Fruit fly (Drosophila melanogaster) whole organism, embryonic: ENCODE measurements around the gene CG13031.

Experiments
- Abd-B ChIP-seq: fragments of 200-800 bp; sonication (Bioruptor generic); optimal IDR thresholded peaks from 2 replicates; lab custom pipeline; 2018; ENCODE audit warnings: missing biosample characterization, mild to moderate bottlenecking, missing genetic modification characterization, moderate library complexity
- Atf6 ChIP-seq: fragments of 200-800 bp; sonication (Bioruptor generic); IDR thresholded peaks from 2 replicates; pipeline ENCODE4 v1.3.6; 2022; ENCODE audit warnings: missing biosample characterization, missing genetic modification characterization
- CG10321 ChIP-seq: fragments of 200-800 bp; sonication (Bioruptor generic); IDR thresholded peaks from 2 replicates; pipeline ENCODE4 v1.3.6; 2022; ENCODE audit warnings: missing biosample characterization, missing genetic modification characterization
- CG11398 ChIP-seq: fragments of 200-800 bp; sonication (Bioruptor generic); optimal IDR thresholded peaks from 2 replicates; lab custom pipeline; 2016; ENCODE audit warnings: missing biosample characterization, missing genetic modification characterization
- CG11696 ChIP-seq: fragments of 200-800 bp; sonication (Bioruptor generic); IDR thresholded peaks from 2 replicates; pipeline ENCODE4 v1.3.6; 2022; ENCODE audit warnings: missing biosample characterization, missing genetic modification characterization
- CG13894 ChIP-seq: fragments of 200-800 bp; sonication (Bioruptor generic); optimal IDR thresholded peaks from 3 replicates; lab custom pipeline; 2018; ENCODE audit warnings: missing biosample characterization, mild to moderate bottlenecking, missing genetic modification characterization, moderate library complexity
- CG15011 ChIP-seq: fragments of 200-800 bp; sonication (Bioruptor generic); optimal IDR thresholded peaks from 3 replicates; lab custom pipeline; 2018; ENCODE audit warnings: missing biosample characterization, mild to moderate bottlenecking, missing genetic modification characterization
- CG1647 ChIP-seq: fragments of 200-800 bp; sonication (Bioruptor generic); optimal IDR thresholded peaks from 3 replicates; lab custom pipeline; 2016; ENCODE audit warnings: missing biosample characterization, missing genetic modification characterization
- CG16863 ChIP-seq: fragments of 200-800 bp; sonication (Bioruptor generic); optimal IDR thresholded peaks from 3 replicates; lab custom pipeline; 2016; ENCODE audit warnings: missing biosample characterization, missing genetic modification characterization
- CG1832 ChIP-seq: fragments of 200-800 bp; sonication (Bioruptor generic); optimal IDR thresholded peaks from 2 replicates; lab custom pipeline; 2017; ENCODE audit warnings: missing biosample characterization, mild to moderate bottlenecking, missing genetic modification characterization, inconsistent platforms
- CG2712 ChIP-seq: fragments of 200-800 bp; optimal IDR thresholded peaks from 3 replicates; lab custom pipeline; 2019; ENCODE audit warnings: missing biosample characterization, mild to moderate bottlenecking, missing genetic modification characterization, moderate library complexity
- CG34422 ChIP-seq: fragments of 200-800 bp; sonication (Bioruptor generic); IDR thresholded peaks from 3 replicates; pipeline ENCODE4 v1.3.6; 2022; ENCODE audit warnings: missing biosample characterization, missing genetic modification characterization
- CG4360 ChIP-seq: fragments of 200-800 bp; sonication (Bioruptor generic); IDR thresholded peaks from 2 replicates; pipeline ENCODE4 v1.3.6; 2022; ENCODE audit warnings: missing biosample characterization, missing genetic modification characterization
- CG6791 ChIP-seq: fragments of 200-800 bp; sonication (Bioruptor generic); IDR thresholded peaks from 3 replicates; pipeline ENCODE4 v1.3.6; 2022; ENCODE audit warnings: missing biosample characterization, missing genetic modification characterization; ENCODE audit not compliant: partially characterized antibody
- CG6813 ChIP-seq: fragments of 200-800 bp; sonication (Bioruptor generic); optimal IDR thresholded peaks from 2 replicates; lab custom pipeline; 2017; ENCODE audit warnings: missing biosample characterization, missing genetic modification characterization, mild to moderate bottlenecking, moderate library complexity, missing genetic modification reagents
- CG8290 ChIP-seq, 3 experiments: fragments of 200-800 bp; sonication (Bioruptor generic); optimal IDR thresholded peaks; 2 replicates each; lab custom pipeline; 2016 to 2019; ENCODE audit warnings: missing biosample characterization in 3 of 3, missing genetic modification characterization in 3 of 3, mild to moderate bottlenecking in 2 of 3, moderate library complexity in 1 of 3
- CG8478 ChIP-seq: fragments of >200 bp; optimal IDR thresholded peaks from 2 replicates; lab custom pipeline; 2018
- CG9215 ChIP-seq: fragments of 200-800 bp; sonication (Bioruptor generic); IDR thresholded peaks from 2 replicates; pipeline ENCODE4 v1.3.6; 2022; ENCODE audit warnings: missing biosample characterization, missing genetic modification characterization
- CG9932 ChIP-seq: fragments of 200-800 bp; sonication (Bioruptor generic); IDR thresholded peaks from 2 replicates; pipeline ENCODE4 v1.3.6; 2022; ENCODE audit warnings: missing biosample characterization, missing genetic modification characterization
- Deaf1 ChIP-seq: fragments of 200-800 bp; optimal IDR thresholded peaks from 3 replicates; lab custom pipeline; 2019; ENCODE audit warnings: missing biosample characterization, mild to moderate bottlenecking, missing genetic modification characterization, moderate library complexity
- Dfd ChIP-seq, 2 experiments: fragments of >200 bp; optimal IDR thresholded peaks; 2 replicates each; lab custom pipeline; 2017; ENCODE audit warnings: missing biosample characterization in 2 of 2, missing genetic modification characterization in 2 of 2
- Dip3 ChIP-seq: fragments of 200-800 bp; sonication (Bioruptor generic); optimal IDR thresholded peaks from 3 replicates; lab custom pipeline; 2016; ENCODE audit warnings: missing biosample characterization, missing genetic modification characterization
- Dp ChIP-seq: fragments of 200-800 bp; sonication (Bioruptor generic); optimal IDR thresholded peaks from 2 replicates; lab custom pipeline; 2018; ENCODE audit warnings: missing biosample characterization, mild to moderate bottlenecking, missing genetic modification characterization, moderate library complexity
- Ets65A ChIP-seq: fragments of 200-800 bp; sonication (Bioruptor generic); peaks from one replicate; lab custom pipeline; 2016; ENCODE audit warnings: missing biosample characterization, missing genetic modification characterization
- MBD-R2 ChIP-seq: fragments of 200-800 bp; sonication (Bioruptor generic); IDR thresholded peaks from 2 replicates; pipeline ENCODE4 v1.3.6; 2022; ENCODE audit warnings: missing biosample characterization, missing genetic modification characterization
- MESR4 ChIP-seq: fragments of 200-800 bp; sonication (Bioruptor generic); optimal IDR thresholded peaks from 2 replicates; lab custom pipeline; 2018; ENCODE audit warnings: missing biosample characterization, mild to moderate bottlenecking, missing genetic modification characterization, moderate library complexity
- MTF-1 ChIP-seq: fragments of 200-800 bp; sonication (Bioruptor generic); optimal IDR thresholded peaks from 2 replicates; lab custom pipeline; 2018; ENCODE audit warnings: missing biosample characterization, mild to moderate bottlenecking, missing genetic modification characterization, borderline replicate concordance
- Mrtf ChIP-seq: fragments of 200-800 bp; sonication (Bioruptor generic); IDR thresholded peaks from 3 replicates; pipeline ENCODE4 v1.3.6; 2022; ENCODE audit warnings: missing biosample characterization, missing genetic modification characterization
- NC2α ChIP-seq: fragments of 200-800 bp; sonication (Bioruptor generic); optimal IDR thresholded peaks from 2 replicates; lab custom pipeline; 2016; ENCODE audit warnings: missing biosample characterization, missing genetic modification characterization
- Ptx1 ChIP-seq: fragments of 200-800 bp; sonication (Bioruptor generic); IDR thresholded peaks from 2 replicates; pipeline ENCODE4 v1.3.6; 2022; ENCODE audit warnings: missing biosample characterization, missing genetic modification characterization
- bowl ChIP-seq: fragments of 200-800 bp; sonication (Bioruptor generic); IDR thresholded peaks from 2 replicates; pipeline ENCODE4 v1.3.6; 2022; ENCODE audit warnings: missing biosample characterization, missing genetic modification characterization
- bsh ChIP-seq, 2 experiments: fragments of 200-800 bp; sonication (Bioruptor generic); optimal IDR thresholded peaks; 2 replicates each; lab custom pipeline; 2017 to 2018; ENCODE audit warnings: mild to moderate bottlenecking in 2 of 2, missing biosample characterization in 2 of 2, missing genetic modification characterization in 2 of 2, moderate library complexity in 1 of 2
- cad ChIP-seq: fragments of >200 bp; optimal IDR thresholded peaks from 2 replicates; lab custom pipeline; 2017; ENCODE audit warnings: missing biosample characterization, missing genetic modification characterization
- cg ChIP-seq: fragments of 200-800 bp; sonication (Bioruptor generic); optimal IDR thresholded peaks from 3 replicates; lab custom pipeline; 2019; ENCODE audit warnings: missing biosample characterization, mild to moderate bottlenecking, missing genetic modification characterization, moderate library complexity
- chn ChIP-seq: fragments of 200-800 bp; sonication (Bioruptor generic); optimal IDR thresholded peaks from 2 replicates; lab custom pipeline; 2016; ENCODE audit warnings: missing biosample characterization, missing genetic modification characterization
- dysf ChIP-seq: fragments of 200-800 bp; sonication (Bioruptor generic); IDR thresholded peaks from 3 replicates; pipeline ENCODE4 v1.3.6; 2022; ENCODE audit warnings: missing biosample characterization, missing genetic modification characterization
- hkb ChIP-seq, 2 experiments: fragments of 200-800 bp in 1 of 2; fragments of >200 bp in 1 of 2; sonication (Bioruptor generic) in 1 of 2; IDR thresholded peaks in 1 of 2; optimal IDR thresholded peaks in 1 of 2; 2 replicates each; pipeline versions ENCODE4 v1.3.6 to Lab custom; 2017 to 2022; ENCODE audit warnings: missing biosample characterization in 1 of 2, missing genetic modification characterization in 1 of 2
- jigr1 ChIP-seq: fragments of 200-800 bp; sonication (Bioruptor generic); IDR thresholded peaks from 3 replicates; pipeline ENCODE4 v1.3.6; 2022; ENCODE audit warnings: missing biosample characterization, missing genetic modification characterization
- kni ChIP-seq: fragments of 200-800 bp; sonication (Bioruptor generic); optimal IDR thresholded peaks from 3 replicates; lab custom pipeline; 2017; ENCODE audit warnings: mild to moderate bottlenecking, missing biosample characterization, missing genetic modification reagents, missing genetic modification characterization
- knrl ChIP-seq: fragments of 200-800 bp; sonication (Bioruptor generic); IDR thresholded peaks from 3 replicates; pipeline ENCODE4 v1.3.6; 2022; ENCODE audit warnings: missing biosample characterization, missing genetic modification characterization; ENCODE audit not compliant: partially characterized antibody
- lilli ChIP-seq: fragments of 200-800 bp; sonication (Bioruptor generic); optimal IDR thresholded peaks from 3 replicates; lab custom pipeline; 2016; ENCODE audit warnings: missing biosample characterization, missing genetic modification characterization
- lmd ChIP-seq: fragments of 200-800 bp; sonication (Bioruptor generic); IDR thresholded peaks from 2 replicates; pipeline ENCODE4 v1.3.6; 2022; ENCODE audit warnings: missing biosample characterization, missing genetic modification characterization
- nerfin-1 ChIP-seq: fragments of 200-800 bp; sonication (Bioruptor generic); optimal IDR thresholded peaks from 3 replicates; lab custom pipeline; 2019; ENCODE audit warnings: missing biosample characterization, mild to moderate bottlenecking, missing genetic modification characterization, moderate library complexity
- otp ChIP-seq: fragments of 200-800 bp; sonication (Bioruptor generic); IDR thresholded peaks from 3 replicates; pipeline ENCODE4, ENCODE4 v1.3.6; 2022; ENCODE audit warnings: missing biosample characterization, missing genetic modification characterization
- pros ChIP-seq: fragments of 200-800 bp; sonication (Bioruptor generic); optimal IDR thresholded peaks from 3 replicates; lab custom pipeline; 2019; ENCODE audit warnings: missing biosample characterization, mild to moderate bottlenecking, missing genetic modification characterization, moderate library complexity
- tup ChIP-seq: fragments of 200-800 bp; sonication (Bioruptor generic); optimal IDR thresholded peaks from 2 replicates; lab custom pipeline; 2016; ENCODE audit warnings: missing biosample characterization, mild to moderate bottlenecking, missing genetic modification characterization, moderate library complexity
- zen ChIP-seq: fragments of 200-800 bp; sonication (Bioruptor generic); optimal IDR thresholded peaks from 3 replicates; lab custom pipeline; 2018; ENCODE audit warnings: missing biosample characterization, mild to moderate bottlenecking, missing genetic modification characterization, moderate library complexity

CG13031 gene

DNA sequence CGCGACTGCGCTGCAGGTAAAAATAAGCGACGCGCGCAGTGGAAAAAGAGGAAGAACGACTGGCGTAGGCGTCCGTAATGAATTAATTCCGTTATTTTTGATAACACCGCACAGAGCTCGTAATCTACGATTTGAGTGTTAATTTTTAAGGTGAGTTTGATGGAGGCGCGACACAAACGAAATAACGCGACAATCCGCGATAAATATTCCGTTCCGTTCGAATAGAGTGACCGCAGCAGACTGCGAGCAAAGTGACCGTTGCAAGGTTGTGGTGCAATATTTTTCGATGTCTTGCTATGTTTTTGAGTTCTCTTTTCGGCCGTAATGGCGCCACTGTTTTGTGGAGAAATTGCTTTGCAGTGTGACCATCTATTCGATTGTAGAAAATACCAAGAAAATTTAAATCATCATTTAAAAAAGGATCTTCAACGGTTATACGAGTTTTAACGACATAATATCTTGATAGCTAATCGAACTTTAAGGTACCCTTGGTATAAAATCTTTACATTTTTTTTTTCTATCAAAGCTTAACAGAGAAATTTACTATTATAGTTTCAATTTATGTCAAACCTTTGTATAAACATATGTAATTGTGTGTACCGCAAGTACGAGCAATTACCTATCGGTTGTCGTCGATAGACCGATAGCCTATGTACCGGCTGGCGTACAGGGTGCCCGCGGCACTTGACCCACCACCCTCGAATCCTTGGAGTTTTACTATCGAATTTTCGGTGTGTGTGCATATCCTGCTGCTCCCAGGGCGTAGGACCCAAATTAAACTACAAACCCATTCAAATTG is 13.0 kb upstream of the CG13031 start, which contains the start of the genes CG43954, Lasp and Dab (continued):
- TF ChIP-seq CG34422 (GFP tag; lab: Robert Waterston, UW) (no peak), lmd (GFP tag; lab: Robert Waterston, UW) (no peak), dysf (GFP tag; lab: Robert Waterston, UW) (peak; percentile 6; the same call in 1 of the 3 replicates)

DNA sequence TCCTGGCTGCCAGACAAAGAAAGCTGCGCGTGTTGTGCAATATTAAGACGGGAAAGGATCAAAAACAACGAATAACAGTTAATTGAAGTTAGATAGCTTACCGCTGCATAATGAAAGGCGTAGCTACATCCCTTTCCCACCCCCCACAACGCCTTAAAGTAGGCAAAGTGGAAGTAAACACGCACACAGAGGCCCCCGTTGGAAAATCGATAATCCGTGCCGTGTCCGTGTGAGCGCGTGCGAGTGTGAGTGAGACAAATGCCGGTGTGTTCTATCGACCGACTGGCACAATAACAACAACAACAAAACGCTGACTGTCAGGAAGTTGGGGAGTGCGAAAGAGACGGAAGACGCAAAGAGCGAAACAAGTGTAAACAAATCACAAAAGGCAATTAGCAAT is 12.3 kb upstream of the CG13031 start:
- TF ChIP-seq otp (GFP tag; lab: Robert Waterston, UW), result no peak
- TF ChIP-seq CG8478 (lab: Kevin White, UChicago), result no peak
- TF ChIP-seq CG10321 (GFP tag; lab: Robert Waterston, UW), result peak; percentile 11; the same call in 1 of the 2 replicates
- TF ChIP-seq CG9215, result no peak
- no peak for TF ChIP-seq CG15011
- peak; percentile 25 for TF ChIP-seq hkb (optimal IDR thresholded peaks at IDR 0.05; lab: Kevin White, UChicago)
- TF ChIP-seq hkb (GFP tag; IDR thresholded peaks at IDR 0.05; lab: Robert Waterston, UW), result no peak
- TF ChIP-seq Deaf1 (tag; lab: Kevin White, UChicago), result no peak
- TF ChIP-seq CG13894 (tag; lab: Kevin White, UChicago), result no peak
- TF ChIP-seq zen (tag; lab: Kevin White, UChicago), result peak; percentile 35
- no peak for TF ChIP-seq CG2712 (tag; lab: Kevin White, UChicago)
- TF ChIP-seq bowl (GFP tag; lab: Robert Waterston, UW), result no peak
- peak; percentile 66 for TF ChIP-seq nerfin-1
- TF ChIP-seq CG1832 (GFP tag; lab: Kevin White, UChicago), result peak; percentile 64
- no peak for TF ChIP-seq tup
- no peak for TF ChIP-seq CG11398 (GFP tag; lab: Kevin White, UChicago)
- TF ChIP-seq Mrtf (GFP tag; lab: Robert Waterston, UW), result no peak
- TF ChIP-seq Abd-B (GFP tag; lab: Kevin White, UChicago), result no peak
- no peak for TF ChIP-seq kni
- no peak for TF ChIP-seq bsh (GFP tag; optimal IDR thresholded peaks at IDR 0.05; lab: Kevin White, UChicago)
- no peak for TF ChIP-seq MTF-1 (GFP tag; lab: Kevin White, UChicago)
- TF ChIP-seq CG9932 (GFP tag; lab: Robert Waterston, UW), result no peak
- peak; percentile 82 for TF ChIP-seq cg (GFP tag; lab: Kevin White, UChicago)
- TF ChIP-seq cad (GFP tag; lab: Kevin White, UChicago), result no peak
- no peak for TF ChIP-seq Atf6 (GFP tag; lab: Robert Waterston, UW)
- peak; percentile 56; the same call in 1 of the 2 replicates for TF ChIP-seq MBD-R2 (GFP tag; lab: Robert Waterston, UW)
- TF ChIP-seq jigr1 (GFP tag; lab: Robert Waterston, UW), result no peak
- no peak for TF ChIP-seq lilli
- TF ChIP-seq NC2α (GFP tag; lab: Kevin White, UChicago), result no peak
- no peak for TF ChIP-seq Dfd (GFP tag; optimal IDR thresholded peaks at IDR 0.05; lab: Kevin White, UChicago)
- peak; percentile 60 for TF ChIP-seq CG8290 (GFP tag; optimal IDR thresholded peaks at IDR 0.05; lab: Kevin White, UChicago)
- peak in 1 of 2 experiments; percentile 97 for TF ChIP-seq CG8290 (tag; optimal IDR thresholded peaks at IDR 0.05; lab: Kevin White, UChicago)
- peak; percentile 97 for TF ChIP-seq CG4360
- TF ChIP-seq CG6813 (GFP tag; lab: Kevin White, UChicago), result no peak
- peak; percentile 82 for TF ChIP-seq Ets65A (GFP tag; lab: Kevin White, UChicago)
- no peak for TF ChIP-seq CG16863
- TF ChIP-seq CG1647 (GFP tag; lab: Kevin White, UChicago), result no peak
- TF ChIP-seq Dp, result no peak
- TF ChIP-seq chn (GFP tag; lab: Kevin White, UChicago), result peak; percentile 11
- peak; percentile 40 for TF ChIP-seq pros (GFP tag; lab: Kevin White, UChicago)
- TF ChIP-seq knrl, result no peak
- TF ChIP-seq Ptx1 (GFP tag; lab: Robert Waterston, UW), result no peak
- peak; percentile 12 for TF ChIP-seq MESR4 (GFP tag; lab: Kevin White, UChicago)
- TF ChIP-seq Dip3 (GFP tag; lab: Kevin White, UChicago), result no peak
- TF ChIP-seq CG6791, result 0 out of 3 replicates have a peak, but pooled peaks have one; percentile 42
- TF ChIP-seq CG11696 (GFP tag; lab: Robert Waterston, UW), result no peak
